Fruit fly (Drosophila melanogaster) whole organism, embryonic: Measurements from ENCODE around the gene Or65c.
A peak's percentile ranks its signal among the peaks of the same experiment; 100 is the strongest.

Experiments used
- ATbp ChIP-seq: fragments of 200-800 bp; sonication (Bioruptor generic); optimal IDR thresholded peaks from 2 replicates; lab custom pipeline; 2017; ENCODE audit warnings: missing biosample characterization, mild to moderate bottlenecking, missing genetic modification characterization, missing genetic modification reagents
- Abd-B ChIP-seq: fragments of 200-800 bp; sonication (Bioruptor generic); optimal IDR thresholded peaks from 2 replicates; lab custom pipeline; 2018; ENCODE audit warnings: missing biosample characterization, mild to moderate bottlenecking, missing genetic modification characterization, moderate library complexity
- Antp ChIP-seq: fragments of 200-800 bp; sonication (Bioruptor generic); optimal IDR thresholded peaks from 3 replicates; lab custom pipeline; 2016; ENCODE audit warnings: missing biosample characterization, missing genetic modification characterization
- CG10267 ChIP-seq: fragments of 200-800 bp; sonication (Bioruptor generic); optimal IDR thresholded peaks from 2 replicates; lab custom pipeline; 2018; ENCODE audit warnings: missing biosample characterization, mild to moderate bottlenecking, missing genetic modification characterization, moderate library complexity
- CG10979 ChIP-seq: fragments of 200-800 bp; sonication (Bioruptor generic); optimal IDR thresholded peaks from 2 replicates; lab custom pipeline; 2018; ENCODE audit warnings: missing biosample characterization, mild to moderate bottlenecking, missing genetic modification characterization, moderate library complexity
- CG11398 ChIP-seq: fragments of 200-800 bp; sonication (Bioruptor generic); optimal IDR thresholded peaks from 2 replicates; lab custom pipeline; 2016; ENCODE audit warnings: missing biosample characterization, missing genetic modification characterization
- CG12769 ChIP-seq: fragments of 200-800 bp; sonication (Bioruptor generic); optimal IDR thresholded peaks from 2 replicates; lab custom pipeline; 2019; ENCODE audit warnings: missing biosample characterization, mild to moderate bottlenecking, missing genetic modification characterization, moderate library complexity
- CG14050 ChIP-seq: fragments of 200-800 bp; sonication (Bioruptor generic); IDR thresholded peaks from 3 replicates; pipeline ENCODE4 v1.3.6; 2022; ENCODE audit warnings: missing biosample characterization, missing genetic modification characterization
- CG14710 ChIP-seq: fragments of 200-800 bp; sonication (Bioruptor generic); optimal IDR thresholded peaks from 3 replicates; lab custom pipeline; 2019; ENCODE audit warnings: missing biosample characterization, mild to moderate bottlenecking, missing genetic modification characterization, moderate library complexity
- CG15514 ChIP-seq: fragments of 200-800 bp; sonication (Bioruptor generic); optimal IDR thresholded peaks from 3 replicates; lab custom pipeline; 2017; ENCODE audit warnings: missing biosample characterization, missing genetic modification characterization, mild to moderate bottlenecking, moderate library complexity, missing genetic modification reagents
- CG1603 ChIP-seq: fragments of 200-800 bp; sonication (Bioruptor generic); optimal IDR thresholded peaks from 2 replicates; lab custom pipeline; 2019; ENCODE audit warnings: missing biosample characterization, mild to moderate bottlenecking, missing genetic modification characterization, moderate library complexity
- CG18262 ChIP-seq: fragments of 200-800 bp; optimal IDR thresholded peaks from 3 replicates; lab custom pipeline; 2019; ENCODE audit warnings: missing biosample characterization, mild to moderate bottlenecking, missing genetic modification characterization, moderate library complexity
- CG18599 ChIP-seq: fragments of 200-800 bp; sonication (Bioruptor generic); optimal IDR thresholded peaks from 3 replicates; lab custom pipeline; 2017; ENCODE audit warnings: missing biosample characterization, missing genetic modification characterization, mild to moderate bottlenecking, moderate library complexity, missing genetic modification reagents
- CG2120 ChIP-seq: fragments of 200-800 bp; sonication (Bioruptor generic); optimal IDR thresholded peaks from 3 replicates; lab custom pipeline; 2016; ENCODE audit warnings: missing biosample characterization, missing genetic modification characterization
- CG2129 ChIP-seq: fragments of 200-800 bp; sonication (Bioruptor generic); IDR thresholded peaks from 2 replicates; pipeline ENCODE4 v1.3.6; 2022; ENCODE audit warnings: missing biosample characterization, missing genetic modification characterization; ENCODE audit not compliant: partially characterized antibody
- CG4328 ChIP-seq: fragments of 200-800 bp; sonication (Bioruptor generic); optimal IDR thresholded peaks from 3 replicates; lab custom pipeline; 2017; ENCODE audit warnings: missing biosample characterization, missing genetic modification reagents, missing genetic modification characterization
- CG4854 ChIP-seq: fragments of 200-800 bp; sonication (Bioruptor generic); optimal IDR thresholded peaks from 2 replicates; lab custom pipeline; 2016; ENCODE audit warnings: missing biosample characterization, missing genetic modification characterization, inconsistent platforms
- CG5953 ChIP-seq: fragments of 200-800 bp; sonication (Bioruptor generic); IDR thresholded peaks from 2 replicates; pipeline ENCODE4 v1.3.6; 2022; ENCODE audit warnings: missing biosample characterization, missing genetic modification characterization
- CG7357 ChIP-seq: fragments of 200-800 bp; sonication (Bioruptor generic); IDR thresholded peaks from 3 replicates; pipeline ENCODE4 v1.3.6; 2022; ENCODE audit warnings: missing biosample characterization, missing genetic modification characterization
- CG7745 ChIP-seq: fragments of 200-800 bp; sonication (Bioruptor generic); optimal IDR thresholded peaks from 2 replicates; lab custom pipeline; 2018; ENCODE audit warnings: missing biosample characterization, mild to moderate bottlenecking, missing genetic modification characterization, moderate library complexity
- Camta ChIP-seq: fragments of 200-800 bp; sonication (Bioruptor generic); optimal IDR thresholded peaks from 2 replicates; lab custom pipeline; 2016; ENCODE audit warnings: missing biosample characterization, missing genetic modification characterization
- Fer1 ChIP-seq: fragments of 200-800 bp; sonication (Bioruptor generic); optimal IDR thresholded peaks from 2 replicates; lab custom pipeline; 2017; ENCODE audit warnings: missing biosample characterization, mild to moderate bottlenecking, missing genetic modification characterization
- GATAe ChIP-seq: fragments of 200-800 bp; sonication (Bioruptor generic); conservative IDR thresholded peaks from 2 replicates; pipeline ENCODE4 v1.3.6; 2022; ENCODE audit warnings: missing biosample characterization, missing genetic modification characterization
- H2.0 ChIP-seq: fragments of 200-800 bp; sonication (Bioruptor generic); IDR thresholded peaks from 2 replicates; pipeline ENCODE4 v1.3.6; 2022; ENCODE audit warnings: missing biosample characterization, missing genetic modification characterization
- Hmr ChIP-seq: fragments of 200-800 bp; sonication (Bioruptor generic); optimal IDR thresholded peaks from 3 replicates; lab custom pipeline; 2017; ENCODE audit warnings: mild to moderate bottlenecking, missing biosample characterization, missing genetic modification reagents, missing genetic modification characterization
- Kr ChIP-seq: fragments of 200-800 bp; sonication (Bioruptor generic); optimal IDR thresholded peaks from 2 replicates; lab custom pipeline; 2017; ENCODE audit warnings: missing biosample characterization, mild to moderate bottlenecking, missing genetic modification characterization
- MBD-R2 ChIP-seq: fragments of 200-800 bp; sonication (Bioruptor generic); IDR thresholded peaks from 2 replicates; pipeline ENCODE4 v1.3.6; 2022; ENCODE audit warnings: missing biosample characterization, missing genetic modification characterization
- MESR4 ChIP-seq: fragments of 200-800 bp; sonication (Bioruptor generic); optimal IDR thresholded peaks from 2 replicates; lab custom pipeline; 2018; ENCODE audit warnings: missing biosample characterization, mild to moderate bottlenecking, missing genetic modification characterization, moderate library complexity
- Ptx1 ChIP-seq: fragments of 200-800 bp; sonication (Bioruptor generic); IDR thresholded peaks from 2 replicates; pipeline ENCODE4 v1.3.6; 2022; ENCODE audit warnings: missing biosample characterization, missing genetic modification characterization
- Rfx ChIP-seq: fragments of 200-800 bp; sonication (Bioruptor generic); IDR thresholded peaks from 2 replicates; pipeline ENCODE4 v1.3.6; 2022; ENCODE audit warnings: missing biosample characterization, missing genetic modification characterization
- Rx ChIP-seq: fragments of 200-800 bp; sonication (Bioruptor generic); IDR thresholded peaks from 2 replicates; pipeline ENCODE4 v1.3.6; 2022; ENCODE audit warnings: missing biosample characterization, missing genetic modification characterization
- Taf1 ChIP-seq: fragments of 200-800 bp; sonication (Bioruptor generic); IDR thresholded peaks from 2 replicates; pipeline ENCODE4 v1.3.6; 2022; ENCODE audit warnings: missing biosample characterization, missing genetic modification characterization
- cg ChIP-seq: fragments of 200-800 bp; sonication (Bioruptor generic); optimal IDR thresholded peaks from 3 replicates; lab custom pipeline; 2019; ENCODE audit warnings: missing biosample characterization, mild to moderate bottlenecking, missing genetic modification characterization, moderate library complexity
- dmrt99B ChIP-seq: fragments of 200-800 bp; sonication (Bioruptor generic); optimal IDR thresholded peaks from 2 replicates; lab custom pipeline; 2018; ENCODE audit warnings: missing biosample characterization, mild to moderate bottlenecking, missing genetic modification characterization, moderate library complexity
- ewg ChIP-seq: fragments of 200-800 bp; sonication (Bioruptor generic); optimal IDR thresholded peaks from 3 replicates; lab custom pipeline; 2017; ENCODE audit warnings: mild to moderate bottlenecking, missing biosample characterization, missing genetic modification reagents, missing genetic modification characterization
- gem ChIP-seq: fragments of 200-800 bp; sonication (Bioruptor generic); optimal IDR thresholded peaks from 2 replicates; lab custom pipeline; 2019; ENCODE audit warnings: missing biosample characterization, mild to moderate bottlenecking, missing genetic modification characterization, moderate library complexity
- grn ChIP-seq: fragments of 200-800 bp; sonication (Bioruptor generic); optimal IDR thresholded peaks from 3 replicates; lab custom pipeline; 2017; ENCODE audit warnings: missing biosample characterization, missing genetic modification characterization
- lab ChIP-seq: fragments of 200-800 bp; sonication (Bioruptor generic); optimal IDR thresholded peaks from 3 replicates; lab custom pipeline; 2017; ENCODE audit warnings: missing biosample characterization, missing genetic modification characterization, mild to moderate bottlenecking, moderate library complexity, missing genetic modification reagents
- onecut ChIP-seq: fragments of 200-800 bp; sonication (Bioruptor generic); IDR thresholded peaks from 2 replicates; pipeline ENCODE4 v1.3.6; 2022; ENCODE audit warnings: missing biosample characterization, missing genetic modification characterization
- pan ChIP-seq, 4 experiments: fragments of >200 bp in 3 of 4; fragments of 200-800 bp in 1 of 4; sonication (Bioruptor generic) in 1 of 4; optimal IDR thresholded peaks in 3 of 4; IDR thresholded peaks in 1 of 4; 2 replicates each; pipeline versions ENCODE4 v1.3.6 to Lab custom; 2017 to 2022; ENCODE audit warnings: missing biosample characterization in 2 of 4, missing genetic modification characterization in 2 of 4, mixed read lengths in 1 of 4
- psq ChIP-seq: fragments of 200-800 bp; sonication (Bioruptor generic); optimal IDR thresholded peaks from 2 replicates; lab custom pipeline; 2017; ENCODE audit warnings: missing biosample characterization, missing genetic modification characterization
- row ChIP-seq: fragments of 200-800 bp; sonication (Bioruptor generic); IDR thresholded peaks from 3 replicates; pipeline ENCODE4 v1.3.6; 2022; ENCODE audit warnings: missing biosample characterization, missing genetic modification characterization
- slou ChIP-seq: fragments of 200-800 bp; sonication (Bioruptor generic); optimal IDR thresholded peaks from 3 replicates; lab custom pipeline; 2016; ENCODE audit warnings: missing biosample characterization, missing genetic modification characterization
- sob ChIP-seq: fragments of 200-800 bp; sonication (Bioruptor generic); IDR thresholded peaks from 2 replicates; pipeline ENCODE4 v1.3.6; 2022; ENCODE audit warnings: missing biosample characterization, missing genetic modification characterization
- wek ChIP-seq: fragments of 200-800 bp; sonication (Bioruptor generic); optimal IDR thresholded peaks from 3 replicates; lab custom pipeline; 2018; ENCODE audit warnings: missing biosample characterization, mild to moderate bottlenecking, missing genetic modification characterization, moderate library complexity

Gene Or65c

DNA sequence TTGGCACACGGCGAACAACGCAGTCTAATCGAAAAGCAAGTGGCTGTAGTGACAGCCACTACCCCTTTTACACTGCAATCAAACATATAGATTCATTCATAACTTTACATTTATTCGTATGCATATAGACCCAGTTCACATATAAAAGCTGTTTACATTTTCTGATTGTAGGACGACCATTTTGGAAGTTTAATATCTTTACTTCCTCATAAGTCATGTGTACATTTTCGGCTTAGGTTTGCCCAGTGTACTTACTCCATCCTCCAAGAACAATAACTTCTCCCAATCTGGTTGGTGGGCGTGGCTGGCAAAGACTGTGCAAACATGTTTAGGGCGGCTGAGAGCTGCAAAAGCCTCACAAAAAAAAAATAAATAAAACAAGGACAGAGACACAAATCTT lies 10.9 kb downstream of the Or65c start (continued):
- TF ChIP-seq wek = no peak
- TF ChIP-seq grn = no peak
- TF ChIP-seq lab = peak; percentile 51
- no peak for TF ChIP-seq sob
- no peak for TF ChIP-seq pan (optimal IDR thresholded peaks at IDR 0.05; lab: Kevin White, UChicago)
- peak in 1 of 2 experiments; percentile 8 for TF ChIP-seq pan (GFP tag; optimal IDR thresholded peaks at IDR 0.05 in 1 of 2, IDR thresholded peaks at IDR 0.05 in 1 of 2)
- no peak for TF ChIP-seq CG14050 (GFP tag; lab: Robert Waterston, UW)
- TF ChIP-seq Abd-B (GFP tag; lab: Kevin White, UChicago) = no peak
- TF ChIP-seq CG18599 (GFP tag; lab: Kevin White, UChicago) = peak; percentile 52
- TF ChIP-seq Hmr (GFP tag; lab: Kevin White, UChicago) = peak; percentile 30
- TF ChIP-seq CG5953 (GFP tag; lab: Robert Waterston, UW) = no peak
- no peak for TF ChIP-seq GATAe
- peak; percentile 42; the same call in 2 of the 3 replicates for TF ChIP-seq row
- TF ChIP-seq cg (GFP tag; lab: Kevin White, UChicago) = no peak
- no peak for TF ChIP-seq MESR4 (GFP tag; lab: Kevin White, UChicago)
- TF ChIP-seq Antp (GFP tag; lab: Kevin White, UChicago) = no peak
- TF ChIP-seq CG12769 (tag; lab: Kevin White, UChicago) = peak; percentile 12
- peak; percentile 17 for TF ChIP-seq gem (tag; lab: Kevin White, UChicago)
- TF ChIP-seq onecut (GFP tag; lab: Robert Waterston, UW) = no peak
- no peak for TF ChIP-seq slou (GFP tag; lab: Kevin White, UChicago)
- 0 out of 2 replicates have a peak, but pooled peaks have one; percentile 5 for TF ChIP-seq Taf1 (GFP tag; lab: Robert Waterston, UW)
- no peak for TF ChIP-seq CG2129 (GFP tag; lab: Robert Waterston, UW)
- TF ChIP-seq Fer1 (GFP tag; lab: Kevin White, UChicago) = peak; percentile 34
- TF ChIP-seq CG15514 = peak; percentile 25
- no peak for TF ChIP-seq CG4854 (GFP tag; lab: Kevin White, UChicago)
- TF ChIP-seq CG10979 = peak; percentile 18
- no peak for TF ChIP-seq psq (GFP tag; lab: Kevin White, UChicago)
- no peak for TF ChIP-seq CG4328 (GFP tag; lab: Kevin White, UChicago)
- TF ChIP-seq H2.0 = 0 out of 2 replicates have a peak, but pooled peaks have one; percentile 22
- TF ChIP-seq CG10267 (tag; lab: Kevin White, UChicago) = no peak
- peak; percentile 23 for TF ChIP-seq CG1603 (tag; lab: Kevin White, UChicago)
- peak; percentile 5 for TF ChIP-seq ATbp (GFP tag; lab: Kevin White, UChicago)
- TF ChIP-seq Rfx (GFP tag; lab: Robert Waterston, UW) = peak; percentile 16; the same call in 1 of the 2 replicates
- no peak for TF ChIP-seq ewg (GFP tag; lab: Kevin White, UChicago)
- no peak; the same call in 2 of the 3 replicates for TF ChIP-seq CG7357 (GFP tag; lab: Robert Waterston, UW)
- no peak for TF ChIP-seq CG11398 (GFP tag; lab: Kevin White, UChicago)
- TF ChIP-seq CG18262 (tag; lab: Kevin White, UChicago) = peak; percentile 4
- TF ChIP-seq Kr (GFP tag; lab: Kevin White, UChicago) = no peak
- TF ChIP-seq MBD-R2 = no peak
- TF ChIP-seq CG2120 (GFP tag; lab: Kevin White, UChicago) = peak; percentile 35
- TF ChIP-seq Camta (GFP tag; lab: Kevin White, UChicago) = no peak
- TF ChIP-seq CG14710 (tag; lab: Kevin White, UChicago) = no peak
- TF ChIP-seq Rx (GFP tag; lab: Robert Waterston, UW) = 0 out of 2 replicates have a peak, but pooled peaks have one; percentile 8
- TF ChIP-seq dmrt99B (tag; lab: Kevin White, UChicago) = peak; percentile 21
- 0 out of 2 replicates have a peak, but pooled peaks have one; percentile 22 for TF ChIP-seq Ptx1 (GFP tag; lab: Robert Waterston, UW)
- no peak for TF ChIP-seq CG7745 (tag; lab: Kevin White, UChicago)
